Worm (Caenorhabditis elegans): ENCODE results near the gene slc-28.1.

Gene slc-28.1

DNA sequence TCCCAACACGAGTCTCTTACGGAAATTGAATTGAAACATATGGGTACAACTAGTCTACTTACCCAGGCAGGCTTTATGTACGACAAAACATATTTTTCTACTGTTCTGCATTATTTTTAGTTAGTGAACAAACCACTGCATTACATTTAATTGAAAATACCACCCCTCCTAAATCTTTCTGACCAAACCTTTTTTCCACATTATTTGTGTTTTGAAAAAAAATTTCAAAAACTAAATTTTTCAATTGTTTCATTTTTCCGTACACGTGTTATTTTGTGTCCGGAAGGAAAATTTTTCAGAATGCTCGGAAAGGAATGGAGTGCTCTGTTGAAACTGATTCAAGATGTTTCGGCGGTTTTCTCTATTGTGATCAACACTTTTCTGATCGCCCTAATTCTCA, 48.8 kb downstream of the slc-28.1 start, which contains the start of gene str-226:
Gene str-226, plus strand, starts transcription at position 301 of the 400 bp plus-strand sequence.
- TF ChIP-seq bed-3 (GFP tag; optimal IDR thresholded peaks at IDR 0.05): no peak
- TF ChIP-seq drap-1 (GFP tag; optimal IDR thresholded peaks at IDR 0.05): no peak
- no peak for TF ChIP-seq unc-62 (GFP tag; optimal IDR thresholded peaks at IDR 0.05)
- TF ChIP-seq nhr-76 (tag; optimal IDR thresholded peaks at IDR 0.05): no peak

Measured in whole organism, mixed stage, embryonic.